Fruit fly (Drosophila melanogaster) whole organism, embryonic: ENCODE results near the gene CG13126.
A peak's percentile ranks its signal among the peaks of the same experiment; 100 is the strongest.

Experiments used
- Adf1 ChIP-seq: fragments of 200-800 bp; sonication (Bioruptor generic); IDR thresholded peaks from 2 replicates; pipeline ENCODE4 v1.3.6; 2022; ENCODE audit warnings: missing biosample characterization, missing genetic modification characterization
- Antp ChIP-seq: fragments of 200-800 bp; sonication (Bioruptor generic); optimal IDR thresholded peaks from 3 replicates; lab custom pipeline; 2016; ENCODE audit warnings: missing biosample characterization, missing genetic modification characterization
- Atf-2 ChIP-seq: fragments of 200-800 bp; sonication (Bioruptor generic); optimal IDR thresholded peaks from 2 replicates; lab custom pipeline; 2016; ENCODE audit warnings: missing biosample characterization, missing genetic modification characterization
- Atf3 ChIP-seq: fragments of 200-800 bp; sonication (Bioruptor generic); optimal IDR thresholded peaks from 3 replicates; lab custom pipeline; 2016; ENCODE audit warnings: missing biosample characterization, missing genetic modification characterization
- CG10431 ChIP-seq: fragments of 200-800 bp; sonication (Bioruptor generic); optimal IDR thresholded peaks from 3 replicates; lab custom pipeline; 2018; ENCODE audit warnings: missing biosample characterization, mild to moderate bottlenecking, missing genetic modification characterization
- CG13287 ChIP-seq: fragments of 200-800 bp; sonication (Bioruptor generic); IDR thresholded peaks from 2 replicates; pipeline ENCODE4 v1.3.6; 2022; ENCODE audit warnings: missing biosample characterization, missing genetic modification characterization; ENCODE audit not compliant: partially characterized antibody
- CG13296 ChIP-seq: fragments of 200-800 bp; sonication (Bioruptor generic); optimal IDR thresholded peaks from 3 replicates; lab custom pipeline; 2018; ENCODE audit warnings: missing biosample characterization, mild to moderate bottlenecking, missing genetic modification characterization
- CG14050 ChIP-seq: fragments of 200-800 bp; sonication (Bioruptor generic); IDR thresholded peaks from 3 replicates; pipeline ENCODE4 v1.3.6; 2022; ENCODE audit warnings: missing biosample characterization, missing genetic modification characterization
- CG14441 ChIP-seq: fragments of 200-800 bp; sonication (Bioruptor generic); IDR thresholded peaks from 2 replicates; pipeline ENCODE4 v1.3.6; 2022; ENCODE audit warnings: missing biosample characterization, missing genetic modification characterization
- CG14667 ChIP-seq: fragments of 200-800 bp; sonication (Bioruptor generic); IDR thresholded peaks from 2 replicates; pipeline ENCODE4 v1.3.6; 2022; ENCODE audit warnings: missing biosample characterization, missing genetic modification characterization
- CG14710 ChIP-seq: fragments of 200-800 bp; sonication (Bioruptor generic); optimal IDR thresholded peaks from 3 replicates; lab custom pipeline; 2019; ENCODE audit warnings: missing biosample characterization, mild to moderate bottlenecking, missing genetic modification characterization, moderate library complexity
- CG15696 ChIP-seq: fragments of 200-800 bp; sonication (Bioruptor generic); optimal IDR thresholded peaks from 2 replicates; lab custom pipeline; 2019; ENCODE audit warnings: missing biosample characterization, mild to moderate bottlenecking, missing genetic modification characterization, moderate library complexity
- CG16863 ChIP-seq: fragments of 200-800 bp; sonication (Bioruptor generic); optimal IDR thresholded peaks from 3 replicates; lab custom pipeline; 2016; ENCODE audit warnings: missing biosample characterization, missing genetic modification characterization
- CG17568 ChIP-seq: fragments of 200-800 bp; sonication (Bioruptor generic); optimal IDR thresholded peaks from 2 replicates; lab custom pipeline; 2018; ENCODE audit warnings: missing biosample characterization, mild to moderate bottlenecking, missing genetic modification characterization, moderate library complexity
- CG1792 ChIP-seq: fragments of 200-800 bp; sonication (Bioruptor generic); optimal IDR thresholded peaks from 2 replicates; lab custom pipeline; 2016; ENCODE audit warnings: missing biosample characterization, missing genetic modification characterization
- CG3065 ChIP-seq: fragments of 200-800 bp; sonication (Bioruptor generic); optimal IDR thresholded peaks from 2 replicates; lab custom pipeline; 2016; ENCODE audit warnings: missing biosample characterization, missing genetic modification characterization
- CG32767 ChIP-seq: fragments of 200-800 bp; sonication (Bioruptor generic); IDR thresholded peaks from 2 replicates; pipeline ENCODE4 v1.3.6; 2022; ENCODE audit warnings: missing biosample characterization, missing genetic modification characterization
- CG3847 ChIP-seq: fragments of 200-800 bp; sonication (Bioruptor generic); IDR thresholded peaks from 2 replicates; pipeline ENCODE4 v1.3.6; 2022; ENCODE audit warnings: missing biosample characterization, missing genetic modification characterization
- CG6175 ChIP-seq: fragments of 200-800 bp; sonication (Bioruptor generic); IDR thresholded peaks from 3 replicates; pipeline ENCODE4 v1.3.6; 2022; ENCODE audit warnings: missing biosample characterization, missing genetic modification characterization
- CG6254 ChIP-seq: fragments of 200-800 bp; sonication (Bioruptor generic); optimal IDR thresholded peaks from 3 replicates; lab custom pipeline; 2017; ENCODE audit warnings: mild to moderate bottlenecking, missing biosample characterization, missing genetic modification reagents, missing genetic modification characterization
- CG6683 ChIP-seq: fragments of 200-800 bp; sonication (Bioruptor generic); optimal IDR thresholded peaks from 2 replicates; lab custom pipeline; 2017; ENCODE audit warnings: missing biosample characterization, mild to moderate bottlenecking, missing genetic modification characterization, missing genetic modification reagents
- CG6689 ChIP-seq: fragments of 200-800 bp; sonication (Bioruptor generic); IDR thresholded peaks from 2 replicates; pipeline ENCODE4 v1.3.6; 2022; ENCODE audit warnings: missing biosample characterization, missing genetic modification characterization
- CG7928 ChIP-seq: fragments of 200-800 bp; sonication (Bioruptor generic); optimal IDR thresholded peaks from 2 replicates; lab custom pipeline; 2017; ENCODE audit warnings: missing biosample characterization, mild to moderate bottlenecking, missing genetic modification characterization
- CG8765 ChIP-seq: fragments of 200-800 bp; sonication (Bioruptor generic); IDR thresholded peaks from 2 replicates; pipeline ENCODE4 v1.3.6; 2022; ENCODE audit warnings: missing biosample characterization, missing genetic modification characterization
- CG9437 ChIP-seq: fragments of 200-800 bp; sonication (Bioruptor generic); optimal IDR thresholded peaks from 2 replicates; lab custom pipeline; 2018; ENCODE audit warnings: missing biosample characterization, mild to moderate bottlenecking, missing genetic modification characterization
- Chrac-16 ChIP-seq: fragments of 200-800 bp; sonication (Bioruptor generic); optimal IDR thresholded peaks from 3 replicates; lab custom pipeline; 2016; ENCODE audit warnings: missing biosample characterization, missing genetic modification characterization
- CkIIα-i1 ChIP-seq: fragments of 200-800 bp; sonication (Bioruptor generic); IDR thresholded peaks from 2 replicates; pipeline ENCODE4 v1.3.6; 2022; ENCODE audit warnings: missing biosample characterization, missing genetic modification characterization
- Dip2 ChIP-seq: fragments of 200-800 bp; sonication (Bioruptor generic); IDR thresholded peaks from 2 replicates; pipeline ENCODE4 v1.3.6; 2022; ENCODE audit warnings: missing biosample characterization, missing genetic modification characterization
- H2.0 ChIP-seq: fragments of 200-800 bp; sonication (Bioruptor generic); IDR thresholded peaks from 2 replicates; pipeline ENCODE4 v1.3.6; 2022; ENCODE audit warnings: missing biosample characterization, missing genetic modification characterization
- Hand ChIP-seq: fragments of 200-800 bp; sonication (Bioruptor generic); optimal IDR thresholded peaks from 2 replicates; lab custom pipeline; 2017; ENCODE audit warnings: mild to moderate bottlenecking, missing biosample characterization, missing genetic modification reagents, missing genetic modification characterization
- Hmx ChIP-seq: fragments of 200-800 bp; sonication (Bioruptor generic); optimal IDR thresholded peaks from 2 replicates; lab custom pipeline; 2016; ENCODE audit warnings: missing biosample characterization, missing genetic modification characterization
- Mrtf ChIP-seq: fragments of 200-800 bp; sonication (Bioruptor generic); IDR thresholded peaks from 3 replicates; pipeline ENCODE4 v1.3.6; 2022; ENCODE audit warnings: missing biosample characterization, missing genetic modification characterization
- Nf-YB ChIP-seq: fragments of 200-800 bp; sonication (Bioruptor generic); optimal IDR thresholded peaks from 3 replicates; lab custom pipeline; 2019; ENCODE audit warnings: missing biosample characterization, mild to moderate bottlenecking, missing genetic modification characterization, moderate library complexity
- Oaz ChIP-seq: fragments of 200-800 bp; sonication (Bioruptor generic); IDR thresholded peaks from 2 replicates; pipeline ENCODE4 v1.3.6; 2022; ENCODE audit warnings: missing biosample characterization, missing genetic modification characterization
- Opbp ChIP-seq: fragments of 200-800 bp; sonication (Bioruptor generic); IDR thresholded peaks from 3 replicates; pipeline ENCODE4 v1.3.6; 2022; ENCODE audit warnings: missing biosample characterization, missing genetic modification characterization; ENCODE audit not compliant: partially characterized antibody
- Side ChIP-seq: fragments of 200-800 bp; sonication (Bioruptor generic); optimal IDR thresholded peaks from 2 replicates; lab custom pipeline; 2016; ENCODE audit warnings: missing biosample characterization, missing genetic modification characterization
- Trl ChIP-seq, 3 experiments: fragments of >200 bp in 2 of 3; fragments of 200-800 bp in 1 of 3; sonication (Bioruptor generic) in 1 of 3; optimal IDR thresholded peaks; 2 replicates in 1 of 3; 3 replicates in 2 of 3; lab custom pipeline; 2016 to 2017; ENCODE audit warnings: missing biosample characterization in 1 of 3, missing genetic modification characterization in 1 of 3
- ato ChIP-seq: fragments of 200-800 bp; sonication (Bioruptor generic); IDR thresholded peaks from 2 replicates; pipeline ENCODE4 v1.3.6; 2022; ENCODE audit warnings: missing biosample characterization, missing genetic modification characterization; ENCODE audit not compliant: partially characterized antibody
- caup ChIP-seq: fragments of 200-800 bp; sonication (Bioruptor generic); optimal IDR thresholded peaks from 3 replicates; lab custom pipeline; 2017; ENCODE audit warnings: missing biosample characterization, mild to moderate bottlenecking, missing genetic modification characterization, moderate library complexity; ENCODE audit not compliant: severe bottlenecking
- croc ChIP-seq: fragments of 200-800 bp; sonication (Bioruptor generic); conservative IDR thresholded peaks from 3 replicates; pipeline ENCODE4 v1.3.6; 2022; ENCODE audit warnings: missing biosample characterization, missing genetic modification characterization
- da ChIP-seq: fragments of 200-800 bp; sonication (Bioruptor generic); optimal IDR thresholded peaks from 2 replicates; lab custom pipeline; 2016; ENCODE audit warnings: missing biosample characterization, missing genetic modification characterization
- gcm2 ChIP-seq: fragments of 200-800 bp; sonication (Bioruptor generic); optimal IDR thresholded peaks from 2 replicates; lab custom pipeline; 2016; ENCODE audit warnings: missing biosample characterization, missing genetic modification characterization
- lilli ChIP-seq: fragments of 200-800 bp; sonication (Bioruptor generic); optimal IDR thresholded peaks from 3 replicates; lab custom pipeline; 2016; ENCODE audit warnings: missing biosample characterization, missing genetic modification characterization
- lmd ChIP-seq: fragments of 200-800 bp; sonication (Bioruptor generic); IDR thresholded peaks from 2 replicates; pipeline ENCODE4 v1.3.6; 2022; ENCODE audit warnings: missing biosample characterization, missing genetic modification characterization
- onecut ChIP-seq: fragments of 200-800 bp; sonication (Bioruptor generic); IDR thresholded peaks from 2 replicates; pipeline ENCODE4 v1.3.6; 2022; ENCODE audit warnings: missing biosample characterization, missing genetic modification characterization
- prd ChIP-seq, 3 experiments: fragments of >200 bp in 2 of 3; fragments of 200-800 bp in 1 of 3; sonication (Bioruptor generic) in 1 of 3; optimal IDR thresholded peaks in 2 of 3; IDR thresholded peaks in 1 of 3; 2 replicates in 2 of 3; 3 replicates in 1 of 3; pipeline versions ENCODE4 v1.3.6 to Lab custom; 2017 to 2022; ENCODE audit warnings: missing biosample characterization in 1 of 3, missing genetic modification characterization in 1 of 3
- pros ChIP-seq: fragments of 200-800 bp; sonication (Bioruptor generic); optimal IDR thresholded peaks from 3 replicates; lab custom pipeline; 2019; ENCODE audit warnings: missing biosample characterization, mild to moderate bottlenecking, missing genetic modification characterization, moderate library complexity
- ro ChIP-seq: fragments of 200-800 bp; sonication (Bioruptor generic); IDR thresholded peaks from 2 replicates; pipeline ENCODE4 v1.3.6; 2022; ENCODE audit warnings: missing biosample characterization, missing genetic modification characterization
- slbo ChIP-seq: fragments of 200-800 bp; sonication (Bioruptor generic); IDR thresholded peaks from 2 replicates; pipeline ENCODE4 v1.3.6; 2022; ENCODE audit warnings: missing biosample characterization, missing genetic modification characterization
- ssp ChIP-seq: fragments of 200-800 bp; sonication (Bioruptor generic); IDR thresholded peaks from 2 replicates; pipeline ENCODE4 v1.3.6; 2022; ENCODE audit warnings: missing biosample characterization, missing genetic modification characterization

CG13126 gene

dm6 chr2L:9954119-9954518 is at the start of gene CG13126, which contains the start of gene CG4709 (continued):
- TF ChIP-seq CG6175 (GFP tag; lab: Robert Waterston, UW): peak; percentile 45; the same call in 1 of the 3 replicates
- peak; percentile 75 for TF ChIP-seq ro (GFP tag; lab: Robert Waterston, UW)
- no peak for TF ChIP-seq gcm2 (GFP tag; lab: Kevin White, UChicago)
- no peak for TF ChIP-seq Dip2 (GFP tag; lab: Robert Waterston, UW)
- TF ChIP-seq Hand (GFP tag; lab: Kevin White, UChicago): peak; percentile 69
- peak; percentile 23 for TF ChIP-seq pros (GFP tag; lab: Kevin White, UChicago)
- TF ChIP-seq CG9437 (GFP tag; lab: Kevin White, UChicago): peak; percentile 82
- TF ChIP-seq Nf-YB (GFP tag; lab: Kevin White, UChicago): peak; percentile 78
- TF ChIP-seq CG13287: no peak; the same call in 1 of the 2 replicates
- TF ChIP-seq CG6689: peak; percentile 93
- TF ChIP-seq onecut (GFP tag; lab: Robert Waterston, UW): peak; percentile 71
- no peak for TF ChIP-seq ato (GFP tag; lab: Robert Waterston, UW)
- no peak for TF ChIP-seq Opbp
- peak; percentile 88 for TF ChIP-seq CG32767
- peak; percentile 84 for TF ChIP-seq CG14667
- peak; percentile 92 for TF ChIP-seq CG6254 (GFP tag; lab: Kevin White, UChicago)
- peak; percentile 91 for TF ChIP-seq CG13296 (GFP tag; lab: Kevin White, UChicago)
- TF ChIP-seq CG14441 (GFP tag; lab: Robert Waterston, UW): peak; percentile 86
- TF ChIP-seq CkIIα-i1 (GFP tag; lab: Robert Waterston, UW): no peak
- no peak for TF ChIP-seq da (GFP tag; lab: Kevin White, UChicago)
- peak; percentile 85 for TF ChIP-seq CG17568 (GFP tag; lab: Kevin White, UChicago)
- peak; percentile 73 for TF ChIP-seq Oaz (GFP tag; lab: Robert Waterston, UW)
- peak; percentile 28 for TF ChIP-seq Side (GFP tag; lab: Kevin White, UChicago)
- TF ChIP-seq CG14050: peak; percentile 76
- TF ChIP-seq lilli (GFP tag; lab: Kevin White, UChicago): peak; percentile 81
- TF ChIP-seq CG15696 (tag; lab: Kevin White, UChicago): peak; percentile 95
- peak; percentile 90 for TF ChIP-seq caup (GFP tag; lab: Kevin White, UChicago)
- TF ChIP-seq Mrtf (GFP tag; lab: Robert Waterston, UW): peak; percentile 83
- TF ChIP-seq slbo (GFP tag; lab: Robert Waterston, UW): peak; percentile 93
- TF ChIP-seq ssp (GFP tag; lab: Robert Waterston, UW): peak; percentile 77
- TF ChIP-seq Hmx: no peak
- TF ChIP-seq CG6683 (GFP tag; lab: Kevin White, UChicago): peak; percentile 84
- TF ChIP-seq Atf3: peak; percentile 29
- peak; percentile 82 for TF ChIP-seq H2.0 (GFP tag; lab: Robert Waterston, UW)
- peak; percentile 84 for TF ChIP-seq CG3065
- TF ChIP-seq CG3847: peak; percentile 84
- TF ChIP-seq Trl (optimal IDR thresholded peaks at IDR 0.05; lab: Kevin White, UChicago): no peak
- peak; percentile 40 for TF ChIP-seq Trl (GFP tag; optimal IDR thresholded peaks at IDR 0.05; lab: Kevin White, UChicago)
- peak; percentile 74 for TF ChIP-seq CG8765 (GFP tag; lab: Robert Waterston, UW)
- TF ChIP-seq CG7928: peak; percentile 46
- peak; percentile 85 for TF ChIP-seq Chrac-16
- TF ChIP-seq CG16863 (GFP tag; lab: Kevin White, UChicago): peak; percentile 24
- TF ChIP-seq CG14710: peak; percentile 97
- peak; percentile 70 for TF ChIP-seq Adf1 (GFP tag; lab: Robert Waterston, UW)
- TF ChIP-seq lmd: peak; percentile 89
- peak; percentile 10 for TF ChIP-seq Atf-2 (GFP tag; lab: Kevin White, UChicago)
- peak; percentile 87 for TF ChIP-seq croc
- peak; percentile 77 for TF ChIP-seq CG10431 (GFP tag; lab: Kevin White, UChicago)
- peak; percentile 13 for TF ChIP-seq Antp
- no peak for TF ChIP-seq prd (optimal IDR thresholded peaks at IDR 0.05; lab: Kevin White, UChicago)
- TF ChIP-seq prd (GFP tag; IDR thresholded peaks at IDR 0.05; lab: Robert Waterston, UW): peak; percentile 92
- peak; percentile 36 for TF ChIP-seq CG1792 (GFP tag; lab: Kevin White, UChicago)
